Fruit fly (Drosophila melanogaster) whole organism, embryonic: ENCODE results near the gene CG32452.
A peak's percentile ranks its signal among the peaks of the same experiment; 100 is the strongest.

Source experiments
- Adf1 ChIP-seq: fragments of 200-800 bp; sonication (Bioruptor generic); IDR thresholded peaks from 2 replicates; pipeline ENCODE4 v1.3.6; 2022; ENCODE audit warnings: missing biosample characterization, missing genetic modification characterization
- Atf-2 ChIP-seq: fragments of 200-800 bp; sonication (Bioruptor generic); optimal IDR thresholded peaks from 2 replicates; lab custom pipeline; 2016; ENCODE audit warnings: missing biosample characterization, missing genetic modification characterization
- BEAF-32 ChIP-seq: fragments of 200-800 bp; sonication (Bioruptor generic); optimal IDR thresholded peaks from 3 replicates; lab custom pipeline; 2017; ENCODE audit warnings: missing biosample characterization, missing genetic modification characterization, mild to moderate bottlenecking, moderate library complexity, missing genetic modification reagents
- BtbVII ChIP-seq: fragments of 200-800 bp; sonication (Bioruptor generic); optimal IDR thresholded peaks from 3 replicates; lab custom pipeline; 2017; ENCODE audit warnings: missing biosample characterization, mild to moderate bottlenecking, missing genetic modification characterization
- CG10431 ChIP-seq: fragments of 200-800 bp; sonication (Bioruptor generic); optimal IDR thresholded peaks from 3 replicates; lab custom pipeline; 2018; ENCODE audit warnings: missing biosample characterization, mild to moderate bottlenecking, missing genetic modification characterization
- CG10543 ChIP-seq: fragments of 200-800 bp; sonication (Bioruptor generic); optimal IDR thresholded peaks from 3 replicates; lab custom pipeline; 2017; ENCODE audit warnings: missing biosample characterization, mild to moderate bottlenecking, missing genetic modification characterization, moderate library complexity
- CG10979 ChIP-seq: fragments of 200-800 bp; sonication (Bioruptor generic); optimal IDR thresholded peaks from 2 replicates; lab custom pipeline; 2018; ENCODE audit warnings: missing biosample characterization, mild to moderate bottlenecking, missing genetic modification characterization, moderate library complexity
- CG11560 ChIP-seq: fragments of 200-800 bp; sonication (Bioruptor generic); IDR thresholded peaks from 3 replicates; pipeline ENCODE4 v1.3.6; 2022; ENCODE audit warnings: missing biosample characterization, missing genetic modification characterization
- CG12104 ChIP-seq: fragments of 200-800 bp; sonication (Bioruptor generic); optimal IDR thresholded peaks from 3 replicates; lab custom pipeline; 2016; ENCODE audit warnings: missing biosample characterization, missing genetic modification characterization
- CG13287 ChIP-seq: fragments of 200-800 bp; sonication (Bioruptor generic); IDR thresholded peaks from 2 replicates; pipeline ENCODE4 v1.3.6; 2022; ENCODE audit warnings: missing biosample characterization, missing genetic modification characterization; ENCODE audit not compliant: partially characterized antibody
- CG13296 ChIP-seq: fragments of 200-800 bp; sonication (Bioruptor generic); optimal IDR thresholded peaks from 3 replicates; lab custom pipeline; 2018; ENCODE audit warnings: missing biosample characterization, mild to moderate bottlenecking, missing genetic modification characterization
- CG13775 ChIP-seq: fragments of 200-800 bp; sonication (Bioruptor generic); optimal IDR thresholded peaks from 3 replicates; lab custom pipeline; 2017; ENCODE audit warnings: missing biosample characterization, mild to moderate bottlenecking, missing genetic modification characterization
- CG15514 ChIP-seq: fragments of 200-800 bp; sonication (Bioruptor generic); optimal IDR thresholded peaks from 3 replicates; lab custom pipeline; 2017; ENCODE audit warnings: missing biosample characterization, missing genetic modification characterization, mild to moderate bottlenecking, moderate library complexity, missing genetic modification reagents
- CG1603 ChIP-seq: fragments of 200-800 bp; sonication (Bioruptor generic); optimal IDR thresholded peaks from 2 replicates; lab custom pipeline; 2019; ENCODE audit warnings: missing biosample characterization, mild to moderate bottlenecking, missing genetic modification characterization, moderate library complexity
- CG17359 ChIP-seq: fragments of 200-800 bp; sonication (Bioruptor generic); optimal IDR thresholded peaks from 3 replicates; lab custom pipeline; 2018; ENCODE audit warnings: missing biosample characterization, mild to moderate bottlenecking, missing genetic modification characterization, moderate library complexity
- CG17361 ChIP-seq: fragments of 200-800 bp; sonication (Bioruptor generic); IDR thresholded peaks from 3 replicates; pipeline ENCODE4 v1.3.6; 2022; ENCODE audit warnings: missing biosample characterization, missing genetic modification characterization
- CG17829 ChIP-seq: fragments of 200-800 bp; optimal IDR thresholded peaks from 2 replicates; lab custom pipeline; 2019; ENCODE audit warnings: missing biosample characterization, mild to moderate bottlenecking, missing genetic modification characterization, moderate library complexity
- CG18011 ChIP-seq: fragments of 200-800 bp; sonication (Bioruptor generic); optimal IDR thresholded peaks from 2 replicates; lab custom pipeline; 2017; ENCODE audit warnings: missing biosample characterization, missing genetic modification characterization, mild to moderate bottlenecking, moderate library complexity, missing genotype
- CG1832 ChIP-seq: fragments of 200-800 bp; sonication (Bioruptor generic); optimal IDR thresholded peaks from 2 replicates; lab custom pipeline; 2017; ENCODE audit warnings: missing biosample characterization, mild to moderate bottlenecking, missing genetic modification characterization, inconsistent platforms
- CG18599 ChIP-seq: fragments of 200-800 bp; sonication (Bioruptor generic); optimal IDR thresholded peaks from 3 replicates; lab custom pipeline; 2017; ENCODE audit warnings: missing biosample characterization, missing genetic modification characterization, mild to moderate bottlenecking, moderate library complexity, missing genetic modification reagents
- CG2129 ChIP-seq: fragments of 200-800 bp; sonication (Bioruptor generic); IDR thresholded peaks from 2 replicates; pipeline ENCODE4 v1.3.6; 2022; ENCODE audit warnings: missing biosample characterization, missing genetic modification characterization; ENCODE audit not compliant: partially characterized antibody
- CG3407 ChIP-seq: fragments of 200-800 bp; sonication (Bioruptor generic); optimal IDR thresholded peaks from 2 replicates; lab custom pipeline; 2018; ENCODE audit warnings: missing biosample characterization, mild to moderate bottlenecking, missing genetic modification characterization
- CG34224 ChIP-seq: fragments of 200-800 bp; sonication (Bioruptor generic); IDR thresholded peaks from 3 replicates; pipeline ENCODE4 v1.3.6; 2022; ENCODE audit warnings: missing biosample characterization, missing genetic modification characterization; ENCODE audit not compliant: partially characterized antibody
- CG3726 ChIP-seq: fragments of 200-800 bp; sonication (Bioruptor generic); IDR thresholded peaks from 3 replicates; pipeline ENCODE4, ENCODE4 v1.3.6; 2022; ENCODE audit warnings: missing biosample characterization, missing genetic modification characterization
- CG9437 ChIP-seq: fragments of 200-800 bp; sonication (Bioruptor generic); optimal IDR thresholded peaks from 2 replicates; lab custom pipeline; 2018; ENCODE audit warnings: missing biosample characterization, mild to moderate bottlenecking, missing genetic modification characterization
- CG9797 ChIP-seq: fragments of 200-800 bp; sonication (Bioruptor generic); optimal IDR thresholded peaks from 3 replicates; lab custom pipeline; 2018; ENCODE audit warnings: missing biosample characterization, mild to moderate bottlenecking, missing genetic modification characterization
- D19B ChIP-seq: fragments of 200-800 bp; sonication (Bioruptor generic); optimal IDR thresholded peaks from 2 replicates; lab custom pipeline; 2017; ENCODE audit warnings: missing biosample characterization, mild to moderate bottlenecking, missing genetic modification characterization
- Dek ChIP-seq: fragments of 200-800 bp; sonication (Bioruptor generic); optimal IDR thresholded peaks from 3 replicates; lab custom pipeline; 2019; ENCODE audit warnings: missing biosample characterization, mild to moderate bottlenecking, missing genetic modification characterization, moderate library complexity
- Fer1 ChIP-seq: fragments of 200-800 bp; sonication (Bioruptor generic); optimal IDR thresholded peaks from 2 replicates; lab custom pipeline; 2017; ENCODE audit warnings: missing biosample characterization, mild to moderate bottlenecking, missing genetic modification characterization
- MTF-1 ChIP-seq: fragments of 200-800 bp; sonication (Bioruptor generic); optimal IDR thresholded peaks from 2 replicates; lab custom pipeline; 2018; ENCODE audit warnings: missing biosample characterization, mild to moderate bottlenecking, missing genetic modification characterization, borderline replicate concordance
- NC2β ChIP-seq: fragments of 200-800 bp; sonication (Bioruptor generic); optimal IDR thresholded peaks from 2 replicates; lab custom pipeline; 2016; ENCODE audit warnings: missing biosample characterization, missing genetic modification characterization
- Sin3A ChIP-seq: fragments of >200 bp; optimal IDR thresholded peaks from 2 replicates; lab custom pipeline; 2018
- Trl ChIP-seq, 3 experiments: fragments of >200 bp in 2 of 3; fragments of 200-800 bp in 1 of 3; sonication (Bioruptor generic) in 1 of 3; optimal IDR thresholded peaks; 2 replicates in 1 of 3; 3 replicates in 2 of 3; lab custom pipeline; 2016 to 2017; ENCODE audit warnings: missing biosample characterization in 1 of 3, missing genetic modification characterization in 1 of 3
- ac ChIP-seq: fragments of 200-800 bp; sonication (Bioruptor generic); optimal IDR thresholded peaks from 3 replicates; lab custom pipeline; 2017; ENCODE audit warnings: missing biosample characterization, mild to moderate bottlenecking, missing genetic modification characterization
- aop ChIP-seq: fragments of 200-800 bp; sonication (Bioruptor generic); IDR thresholded peaks from 2 replicates; pipeline ENCODE4 v1.3.6; 2022; ENCODE audit warnings: missing biosample characterization, missing genetic modification characterization
- bbx ChIP-seq: fragments of 200-800 bp; sonication (Bioruptor generic); IDR thresholded peaks from 2 replicates; pipeline ENCODE4 v1.3.6; 2022; ENCODE audit warnings: missing biosample characterization, missing genetic modification characterization; ENCODE audit not compliant: partially characterized antibody
- crp ChIP-seq, 2 experiments: fragments of 200-800 bp; sonication (Bioruptor generic); optimal IDR thresholded peaks; 2 replicates in 1 of 2; 3 replicates in 1 of 2; lab custom pipeline; 2017; ENCODE audit warnings: missing biosample characterization in 2 of 2, missing genetic modification characterization in 2 of 2, mild to moderate bottlenecking in 1 of 2, moderate library complexity in 1 of 2
- fru ChIP-seq: fragments of >200 bp; optimal IDR thresholded peaks from 2 replicates; lab custom pipeline; 2017
- gcm ChIP-seq: fragments of 200-800 bp; sonication (Bioruptor generic); optimal IDR thresholded peaks from 2 replicates; lab custom pipeline; 2019; ENCODE audit warnings: missing biosample characterization, mild to moderate bottlenecking, missing genetic modification characterization, moderate library complexity
- hbn ChIP-seq: fragments of 200-800 bp; sonication (Bioruptor generic); IDR thresholded peaks from 2 replicates; pipeline ENCODE4 v1.3.6; 2022; ENCODE audit warnings: missing biosample characterization, missing genetic modification characterization; ENCODE audit not compliant: partially characterized antibody
- lab ChIP-seq: fragments of 200-800 bp; sonication (Bioruptor generic); optimal IDR thresholded peaks from 3 replicates; lab custom pipeline; 2017; ENCODE audit warnings: missing biosample characterization, missing genetic modification characterization, mild to moderate bottlenecking, moderate library complexity, missing genetic modification reagents
- lov ChIP-seq, 2 experiments: fragments of 200-800 bp in 1 of 2; fragments of >200 bp in 1 of 2; sonication (Bioruptor generic) in 1 of 2; IDR thresholded peaks in 1 of 2; optimal IDR thresholded peaks in 1 of 2; 2 replicates in 1 of 2; 3 replicates in 1 of 2; pipeline versions ENCODE4 v1.3.6 to Lab custom; 2017 to 2022; ENCODE audit warnings: missing biosample characterization in 1 of 2, missing genetic modification characterization in 1 of 2
- run ChIP-seq: fragments of 200-800 bp; sonication (Bioruptor generic); optimal IDR thresholded peaks from 3 replicates; lab custom pipeline; 2018; ENCODE audit warnings: missing biosample characterization, mild to moderate bottlenecking, missing genetic modification characterization
- salm ChIP-seq: fragments of 200-800 bp; sonication (Bioruptor generic); optimal IDR thresholded peaks from 2 replicates; lab custom pipeline; 2018; ENCODE audit warnings: missing biosample characterization, mild to moderate bottlenecking, missing genetic modification characterization
- slp2 ChIP-seq: fragments of 200-800 bp; sonication (Bioruptor generic); optimal IDR thresholded peaks from 2 replicates; lab custom pipeline; 2016; ENCODE audit warnings: missing biosample characterization, missing genetic modification characterization
- twi ChIP-seq: fragments of 200-800 bp; optimal IDR thresholded peaks from 2 replicates; lab custom pipeline; 2019; ENCODE audit warnings: missing biosample characterization, mild to moderate bottlenecking, missing genetic modification characterization, moderate library complexity
- wek ChIP-seq: fragments of 200-800 bp; sonication (Bioruptor generic); optimal IDR thresholded peaks from 3 replicates; lab custom pipeline; 2018; ENCODE audit warnings: missing biosample characterization, mild to moderate bottlenecking, missing genetic modification characterization, moderate library complexity

Gene CG32452

DNA sequence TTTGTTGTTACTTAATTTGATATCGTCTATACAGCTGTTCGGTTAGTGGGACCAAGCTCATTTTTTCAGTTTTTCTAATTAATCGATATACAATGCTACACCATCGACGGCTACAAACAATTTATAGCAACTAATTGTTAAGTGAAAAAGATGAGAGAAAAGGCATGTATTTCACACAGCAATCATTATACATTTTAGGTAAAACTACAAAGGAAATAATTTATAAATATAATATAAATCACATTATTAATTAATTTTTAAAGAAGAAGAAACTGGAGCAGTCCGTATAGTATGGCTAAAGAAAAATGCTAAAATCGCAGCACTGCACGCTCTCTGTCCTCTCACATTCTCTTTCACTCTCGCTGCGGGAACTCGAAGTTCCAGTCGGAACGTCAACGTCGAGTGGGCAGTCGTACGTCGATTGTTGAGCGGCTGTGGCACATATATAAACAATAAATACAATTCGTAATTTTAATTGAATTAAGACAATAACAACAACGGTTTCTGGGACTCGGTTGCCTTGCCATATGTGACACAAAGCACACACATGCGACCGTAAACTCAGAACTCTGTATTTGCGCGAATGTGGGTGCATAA is 10.3 kb downstream of the CG32452 start, which contains the start of the genes CG14450 and CG11367 (continued):
- no peak for TF ChIP-seq Sin3A (lab: Kevin White, UChicago)
- no peak for TF ChIP-seq CG10979
- no peak for TF ChIP-seq lov (optimal IDR thresholded peaks at IDR 0.05; lab: Kevin White, UChicago)
- TF ChIP-seq lov (GFP tag; IDR thresholded peaks at IDR 0.05; lab: Robert Waterston, UW): no peak
- peak; percentile 63 for TF ChIP-seq Adf1 (GFP tag; lab: Robert Waterston, UW)
- TF ChIP-seq CG34224 (GFP tag; lab: Robert Waterston, UW): peak; percentile 18; the same call in 1 of the 3 replicates
- peak; percentile 61 for TF ChIP-seq CG10543 (GFP tag; lab: Kevin White, UChicago)
- TF ChIP-seq Dek: peak; percentile 46
- TF ChIP-seq CG13775: peak; percentile 11
- TF ChIP-seq CG2129 (GFP tag; lab: Robert Waterston, UW): 0 out of 2 replicates have a peak, but pooled peaks have one; percentile 33
- TF ChIP-seq run (tag; lab: Kevin White, UChicago): no peak
- peak; percentile 25; the same call in 1 of the 3 replicates for TF ChIP-seq CG17361 (GFP tag; lab: Robert Waterston, UW)
- TF ChIP-seq CG11560: no peak
- TF ChIP-seq CG18599 (GFP tag; lab: Kevin White, UChicago): peak; percentile 44
- TF ChIP-seq bbx (GFP tag; lab: Robert Waterston, UW): no peak
- peak; percentile 79 for TF ChIP-seq CG13287 (GFP tag; lab: Robert Waterston, UW)
- peak; percentile 15 for TF ChIP-seq CG10431 (GFP tag; lab: Kevin White, UChicago)
- peak; percentile 20 for TF ChIP-seq CG13296 (GFP tag; lab: Kevin White, UChicago)
- TF ChIP-seq Trl (optimal IDR thresholded peaks at IDR 0.05; lab: Kevin White, UChicago): peak; percentile 86 to 91
- TF ChIP-seq Trl (GFP tag; optimal IDR thresholded peaks at IDR 0.05; lab: Kevin White, UChicago): peak; percentile 0
- no peak for TF ChIP-seq D19B (GFP tag; lab: Kevin White, UChicago)
- TF ChIP-seq BEAF-32: peak; percentile 75
- TF ChIP-seq slp2 (GFP tag; lab: Kevin White, UChicago): no peak
- TF ChIP-seq Fer1 (GFP tag; lab: Kevin White, UChicago): peak; percentile 54
- TF ChIP-seq CG9797 (GFP tag; lab: Kevin White, UChicago): peak; percentile 66
- TF ChIP-seq CG18011 (GFP tag; lab: Kevin White, UChicago): no peak
- TF ChIP-seq CG1603 (tag; lab: Kevin White, UChicago): no peak
- TF ChIP-seq CG1832 (GFP tag; lab: Kevin White, UChicago): no peak
- TF ChIP-seq CG15514 (GFP tag; lab: Kevin White, UChicago): peak; percentile 84
- peak; percentile 55; the same call in 1 of the 2 replicates for TF ChIP-seq hbn
- peak; percentile 53 for TF ChIP-seq lab
- TF ChIP-seq CG3407 (GFP tag; lab: Kevin White, UChicago): no peak
- peak; percentile 75 for TF ChIP-seq CG17829 (tag; lab: Kevin White, UChicago)
- no peak for TF ChIP-seq ac (GFP tag; lab: Kevin White, UChicago)
- peak; percentile 39 for TF ChIP-seq salm
- peak; percentile 27 for TF ChIP-seq BtbVII (GFP tag; lab: Kevin White, UChicago)
- TF ChIP-seq CG17359 (tag; lab: Kevin White, UChicago): peak; percentile 18
- peak; percentile 22 for TF ChIP-seq CG9437 (GFP tag; lab: Kevin White, UChicago)
- TF ChIP-seq aop (GFP tag; lab: Robert Waterston, UW): no peak
- peak; percentile 7 for TF ChIP-seq CG12104 (GFP tag; lab: Kevin White, UChicago)
- TF ChIP-seq wek (GFP tag; lab: Kevin White, UChicago): peak; percentile 3
- peak; percentile 31 for TF ChIP-seq MTF-1
- no peak for TF ChIP-seq CG3726 (GFP tag; lab: Robert Waterston, UW)
- no peak for TF ChIP-seq fru (lab: Kevin White, UChicago)
- TF ChIP-seq twi (tag; lab: Kevin White, UChicago): peak; percentile 65
- TF ChIP-seq NC2β (GFP tag; lab: Kevin White, UChicago): no peak
- no peak for TF ChIP-seq Atf-2
- peak; percentile 24 for TF ChIP-seq gcm (GFP tag; lab: Kevin White, UChicago)
- TF ChIP-seq crp (GFP tag; optimal IDR thresholded peaks at IDR 0.05; lab: Kevin White, UChicago): peak; percentile 43 to 92
